Fruit fly (Drosophila melanogaster): ENCODE results near the gene peb.

Gene peb

DNA sequence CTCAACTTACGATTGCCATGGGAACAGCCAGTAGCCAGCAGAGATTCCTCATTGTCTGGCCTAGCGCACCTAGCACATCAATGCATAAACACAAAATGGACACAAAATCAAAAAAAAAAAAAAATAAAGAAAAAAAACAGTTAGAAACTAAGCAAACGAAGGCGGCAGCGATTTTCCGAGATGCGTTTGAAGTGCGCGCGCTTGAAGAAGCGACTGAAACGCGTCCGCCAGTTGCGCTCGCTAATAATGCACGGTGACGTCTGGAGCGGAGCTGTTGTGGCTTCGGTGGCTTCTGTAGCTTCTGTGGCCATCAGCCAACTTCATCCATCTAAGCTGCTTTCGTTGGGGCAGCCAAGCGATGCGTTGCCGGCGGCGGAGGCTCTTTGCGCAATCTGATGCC, 37.0 kb downstream of the peb start, which contains the start of gene CG15473:
TSS of gene CG15473 (minus strand) at position 101 of the 400 bp plus-strand sequence.
- TF ChIP-seq CG17801 (GFP tag; optimal IDR thresholded peaks at IDR 0.05; ENCODE audit: partially characterized antibody): no peak

DNA sequence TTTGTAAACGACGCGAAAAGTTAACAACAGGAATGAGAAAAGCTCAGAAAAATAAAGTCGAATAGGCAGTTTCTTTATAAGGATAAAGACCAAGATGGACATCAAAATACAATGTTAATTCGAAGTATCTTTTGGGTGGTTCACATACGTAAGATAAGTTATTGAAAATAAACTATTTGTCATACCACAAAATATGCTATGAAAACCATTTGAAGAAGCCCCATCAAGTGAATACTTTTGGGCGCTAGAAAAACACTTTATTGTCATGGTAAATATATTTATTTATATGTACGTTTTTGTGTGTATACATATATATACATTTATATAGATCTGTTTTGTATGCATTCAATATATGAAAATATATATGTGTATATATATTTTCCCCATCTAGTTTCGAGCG, 40.5 kb downstream of the peb start:
- peak; percentile 59 for TF ChIP-seq CG17801 (GFP tag; optimal IDR thresholded peaks at IDR 0.05; ENCODE audit: partially characterized antibody)

DNA sequence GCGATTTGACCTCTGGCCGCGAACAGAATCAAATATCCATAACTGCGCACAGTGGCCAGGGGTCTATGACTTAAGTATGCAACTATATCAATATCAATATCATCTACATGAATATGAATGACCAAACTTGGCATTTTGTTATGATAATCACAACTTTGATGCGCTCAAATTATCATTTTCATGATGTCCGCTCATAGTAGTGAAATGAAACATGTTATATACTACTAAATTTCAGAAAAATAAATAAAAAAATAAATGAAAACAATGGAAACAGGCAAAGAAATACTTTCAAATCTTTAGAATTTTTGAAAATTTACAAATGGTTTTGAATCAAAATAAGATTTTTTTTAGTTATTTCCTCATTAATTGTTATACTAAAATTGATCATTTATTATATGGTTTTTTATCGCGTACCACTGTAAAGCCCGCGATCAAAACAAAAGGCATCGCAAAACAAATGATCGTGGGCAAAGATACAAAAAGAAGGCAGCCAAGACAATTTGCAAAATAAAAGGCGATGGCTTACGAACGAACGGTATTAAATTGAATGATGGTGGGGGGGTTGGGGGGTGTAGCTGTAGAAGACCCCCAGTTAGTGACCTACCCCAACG, 43.4 kb downstream of the peb start:
- peak; percentile 15 for TF ChIP-seq CG17801 (GFP tag; optimal IDR thresholded peaks at IDR 0.05; ENCODE audit: partially characterized antibody)

DNA sequence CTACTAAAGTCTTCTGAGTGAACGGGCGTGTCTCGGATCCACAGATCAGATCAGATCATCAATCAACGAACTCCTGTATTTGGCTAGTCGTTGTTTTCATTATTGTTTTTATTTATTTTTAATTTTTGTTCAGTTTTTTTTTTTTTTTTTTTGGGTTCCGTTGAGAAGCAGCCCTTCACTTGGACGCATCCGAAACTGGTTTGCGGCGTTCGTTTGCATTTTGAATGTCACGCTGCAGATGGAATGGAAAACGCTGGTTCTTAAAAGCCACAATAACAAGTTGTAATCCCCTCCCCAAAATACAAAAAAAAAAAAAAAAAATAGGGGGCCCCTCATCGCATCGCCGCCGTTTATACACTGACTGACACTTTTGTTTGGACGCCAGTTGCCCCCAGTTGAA, 46.7 kb downstream of the peb start:
- no peak for TF ChIP-seq CG17801 (GFP tag; optimal IDR thresholded peaks at IDR 0.05; ENCODE audit: partially characterized antibody)

DNA sequence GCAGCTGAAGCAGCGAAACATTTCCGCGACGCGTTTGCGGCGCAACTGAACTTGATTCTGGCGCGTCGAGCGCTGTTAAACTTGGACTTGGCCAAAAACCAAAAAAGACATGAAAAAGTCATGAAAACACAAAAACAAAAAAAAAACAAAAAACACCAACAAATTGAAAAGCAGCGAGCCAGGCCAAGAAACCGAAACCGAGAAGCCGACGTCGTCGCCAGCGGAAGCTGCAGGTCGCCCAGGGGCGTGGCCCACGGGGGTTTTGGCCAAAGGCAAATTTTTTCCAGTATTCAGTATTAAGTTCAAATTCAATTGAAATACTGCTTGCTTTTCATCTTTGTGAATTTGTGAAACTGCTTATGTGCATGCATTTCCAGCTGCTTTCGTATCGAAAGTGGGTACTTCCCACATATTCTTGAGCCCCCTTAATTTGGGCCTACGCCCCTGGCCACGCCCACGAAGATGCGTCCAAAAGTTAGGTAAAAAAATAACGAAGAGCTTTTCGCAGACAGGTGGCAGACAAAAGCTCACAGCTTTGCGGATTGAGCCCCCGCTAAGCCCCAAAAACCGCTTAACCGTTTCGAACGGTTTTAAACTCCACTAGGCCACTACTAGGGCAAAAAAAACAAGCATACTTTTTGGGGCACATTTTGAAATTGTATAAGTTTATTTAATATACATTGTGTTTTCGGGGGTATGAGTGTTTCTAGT, 49.4 kb downstream of the peb start, which contains the start of gene CG3009:
TSS of gene CG3009 (minus strand) at position 51 of the 711 bp plus-strand sequence.
- TF ChIP-seq CG17801 (GFP tag; optimal IDR thresholded peaks at IDR 0.05; ENCODE audit: partially characterized antibody): peak; percentile 91

DNA sequence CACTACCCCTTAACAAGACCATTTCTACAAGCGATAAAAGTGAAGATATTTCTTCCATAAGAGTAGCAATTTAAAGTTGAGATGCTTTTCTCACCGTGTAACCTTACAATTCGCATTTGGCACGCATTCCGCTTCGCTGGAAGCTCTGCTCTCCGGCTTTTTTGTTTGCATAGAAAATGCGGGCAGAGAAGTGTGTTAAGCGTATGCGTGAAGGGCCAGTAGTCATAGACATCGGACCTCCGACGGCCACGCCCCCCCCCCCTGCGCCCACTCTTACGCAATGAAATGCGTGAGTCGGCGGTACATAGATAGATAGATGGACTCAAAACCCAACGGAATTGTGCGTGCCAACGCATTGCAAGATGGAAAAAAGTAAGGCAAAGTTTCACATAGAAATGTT, 52.1 kb downstream of the peb start:
- no peak for TF ChIP-seq CG17801 (GFP tag; optimal IDR thresholded peaks at IDR 0.05; ENCODE audit: partially characterized antibody)

DNA sequence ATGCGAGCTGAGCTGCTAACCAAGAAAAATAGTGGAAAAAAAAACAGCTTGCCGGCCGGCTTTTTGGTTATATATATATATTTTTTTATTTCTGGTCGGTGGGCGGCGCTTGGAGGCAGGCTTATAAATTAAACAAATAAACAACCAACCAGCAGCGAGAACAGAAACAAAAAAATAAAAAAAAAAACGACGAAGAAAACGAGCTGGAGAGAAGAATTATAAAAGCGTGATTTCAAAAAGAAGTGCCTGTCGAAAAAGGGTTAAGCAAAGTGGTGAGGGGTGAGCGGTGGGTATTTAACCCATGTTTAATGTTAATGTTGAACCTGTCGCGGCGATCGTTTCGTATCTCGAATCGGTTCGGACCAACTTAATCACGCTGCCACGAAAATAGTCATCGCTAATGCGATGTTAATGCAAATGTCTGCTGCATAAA, 53.8 kb downstream of the peb start:
- no peak for TF ChIP-seq CG17801 (GFP tag; optimal IDR thresholded peaks at IDR 0.05; ENCODE audit: partially characterized antibody)

DNA sequence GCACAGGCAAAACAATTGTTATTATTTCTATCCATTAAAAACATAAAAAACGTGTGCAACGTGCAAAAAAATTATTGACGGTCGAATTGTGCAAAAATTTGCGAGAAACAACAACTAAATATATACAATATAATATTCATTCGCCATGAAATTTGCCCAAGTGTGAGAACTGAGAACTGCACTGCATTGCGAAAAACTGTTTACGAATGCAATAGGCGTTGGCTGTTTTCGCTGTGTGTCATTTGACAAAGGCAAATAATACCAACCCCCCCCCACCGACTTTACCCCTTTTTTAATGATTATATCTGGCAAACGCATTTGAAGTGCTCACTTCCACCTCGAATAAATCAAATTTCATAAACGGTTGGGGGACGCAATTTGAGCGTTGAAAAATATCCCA, 57.7 kb downstream of the peb start:
- peak; percentile 5 for TF ChIP-seq CG17801 (GFP tag; optimal IDR thresholded peaks at IDR 0.05; ENCODE audit: partially characterized antibody)

Measured in ovary, adult (tissue).